Fruit fly (Drosophila melanogaster) Kc167 (cell line): ENCODE data around the gene Teh2.

Experiments
- Myc ChIP-seq: fragments of >200 bp; optimal IDR thresholded peaks from 2 replicates; lab custom pipeline; 2017; ENCODE audit warnings: missing external identifiers
- insv ChIP-seq: fragments of >200 bp; optimal IDR thresholded peaks from 3 replicates; lab custom pipeline; 2018; ENCODE audit warnings: missing external identifiers

- TF ChIP-seq insv (lab: Kevin White, UChicago) (no peak), Myc (lab: Kevin White, UChicago) (no peak)
These were observed 43.7 kb upstream of the Teh2 start for dm6 chr3L:4231401-4232014.
